Worm (Caenorhabditis elegans) whole organism, mixed stage, embryonic: ENCODE measurements around the gene ZK180.7.

Experiments used
- M03D4.4 ChIP-seq: sonication (generic microtip); optimal IDR thresholded peaks from 2 replicates; lab custom pipeline; 2017; ENCODE audit warnings: mild to moderate bottlenecking, missing genetic modification characterization, missing compliant biosample characterization
- bed-3 ChIP-seq: fragments of 200-800 bp; sonication (Bioruptor generic); optimal IDR thresholded peaks from 3 replicates; lab custom pipeline; 2018; ENCODE audit warnings: mild to moderate bottlenecking, missing genetic modification characterization, moderate library complexity, missing compliant biosample characterization
- blmp-1 ChIP-seq: fragments of 150-350 bp; optimal IDR thresholded peaks from 2 replicates; lab custom pipeline; 2014; ENCODE audit warnings: missing biosample characterization, missing genetic modification characterization
- ceh-39 ChIP-seq: fragments of 150-350 bp; optimal IDR thresholded peaks from 2 replicates; lab custom pipeline; 2014; ENCODE audit warnings: missing biosample characterization, missing genetic modification characterization
- ceh-43 ChIP-seq: fragments of 200-800 bp; sonication (Bioruptor generic); optimal IDR thresholded peaks from 2 replicates; lab custom pipeline; 2018; ENCODE audit warnings: mild to moderate bottlenecking, missing genetic modification characterization, moderate library complexity, missing compliant biosample characterization
- ceh-83 ChIP-seq: fragments of 200-800 bp; sonication (Bioruptor generic); optimal IDR thresholded peaks from 2 replicates; lab custom pipeline; 2018; ENCODE audit warnings: mild to moderate bottlenecking, missing genetic modification characterization, missing compliant biosample characterization
- ces-1 ChIP-seq: fragments of 150-350 bp; optimal IDR thresholded peaks from 2 replicates; lab custom pipeline; 2014; ENCODE audit warnings: missing biosample characterization, missing genetic modification reagents, missing genetic modification characterization
- cnd-1 ChIP-seq: fragments of 200-800 bp; sonication (Bioruptor generic); optimal IDR thresholded peaks from 2 replicates; lab custom pipeline; 2018; ENCODE audit warnings: mild to moderate bottlenecking, missing genetic modification characterization, missing compliant biosample characterization
- drap-1 ChIP-seq: fragments of 200-800 bp; sonication (Bioruptor generic); optimal IDR thresholded peaks from 3 replicates; lab custom pipeline; 2018; ENCODE audit warnings: mild to moderate bottlenecking, missing genetic modification characterization, missing compliant biosample characterization
- elt-1 ChIP-seq: sonication (generic microtip); optimal IDR thresholded peaks from 2 replicates; lab custom pipeline; 2017; ENCODE audit warnings: missing genetic modification characterization, mild to moderate bottlenecking, missing compliant biosample characterization, antibody characterized with exemption, moderate library complexity, borderline replicate concordance; ENCODE audit not compliant: insufficient read depth
- elt-3 ChIP-seq: fragments of 150-350 bp; optimal IDR thresholded peaks from 2 replicates; lab custom pipeline; 2014; ENCODE audit warnings: missing biosample characterization, missing genetic modification characterization
- flh-1 ChIP-seq: fragments of 200-800 bp; sonication (Bioruptor generic); optimal IDR thresholded peaks from 2 replicates; lab custom pipeline; 2018; ENCODE audit warnings: mild to moderate bottlenecking, missing genetic modification characterization, moderate library complexity, missing compliant biosample characterization
- ham-2 ChIP-seq: fragments of 200-800 bp; sonication (Bioruptor generic); optimal IDR thresholded peaks from 2 replicates; lab custom pipeline; 2018; ENCODE audit warnings: mild to moderate bottlenecking, missing genetic modification characterization, missing compliant biosample characterization
- hlh-1 ChIP-seq: fragments of 150-350 bp; optimal IDR thresholded peaks from 2 replicates; lab custom pipeline; 2014; ENCODE audit warnings: missing biosample characterization, missing genetic modification reagents, missing genetic modification characterization
- lin-13 ChIP-seq: fragments of 150-350 bp; optimal IDR thresholded peaks from 2 replicates; lab custom pipeline; 2014; ENCODE audit warnings: missing biosample characterization, missing genetic modification characterization
- lin-32 ChIP-seq: fragments of 200-800 bp; sonication (Bioruptor generic); optimal IDR thresholded peaks from 2 replicates; lab custom pipeline; 2018; ENCODE audit warnings: mild to moderate bottlenecking, missing genetic modification characterization, missing compliant biosample characterization
- lsy-2 ChIP-seq: fragments of 150-350 bp; optimal IDR thresholded peaks from 2 replicates; lab custom pipeline; 2014; ENCODE audit warnings: missing biosample characterization, missing genetic modification characterization
- mab-5 ChIP-seq: fragments of 150-350 bp; optimal IDR thresholded peaks from 2 replicates; lab custom pipeline; 2014; ENCODE audit warnings: missing biosample characterization, missing genetic modification characterization
- mep-1 ChIP-seq: fragments of 150-350 bp; optimal IDR thresholded peaks from 2 replicates; lab custom pipeline; 2017; ENCODE audit warnings: missing biosample characterization, missing genetic modification reagents, missing genetic modification characterization, inconsistent platforms
- mls-2 ChIP-seq: sonication (generic microtip); optimal IDR thresholded peaks from 2 replicates; lab custom pipeline; 2016; ENCODE audit warnings: mild to moderate bottlenecking, missing genetic modification characterization, moderate library complexity, missing compliant biosample characterization
- nhr-12 ChIP-seq: fragments of 150-350 bp; optimal IDR thresholded peaks from 2 replicates; lab custom pipeline; 2014; ENCODE audit warnings: missing biosample characterization, missing genetic modification characterization
- nhr-2 ChIP-seq: fragments of 150-350 bp; optimal IDR thresholded peaks from 2 replicates; lab custom pipeline; 2014; ENCODE audit warnings: missing biosample characterization, missing genetic modification characterization
- nhr-237 ChIP-seq: fragments of 150-350 bp; optimal IDR thresholded peaks from 2 replicates; lab custom pipeline; 2014; ENCODE audit warnings: missing biosample characterization, missing genetic modification characterization
- nhr-28 ChIP-seq: fragments of 150-350 bp; optimal IDR thresholded peaks from 2 replicates; lab custom pipeline; 2014; ENCODE audit warnings: missing biosample characterization, missing genetic modification characterization
- nhr-76 ChIP-seq: sonication (generic microtip); optimal IDR thresholded peaks from 2 replicates; lab custom pipeline; 2017; ENCODE audit warnings: missing biosample characterization, missing genetic modification characterization
- pha-4 ChIP-seq: fragments of 150-350 bp; optimal IDR thresholded peaks from 2 replicates; lab custom pipeline; 2018; ENCODE audit warnings: missing biosample characterization, missing genetic modification reagents, missing genetic modification characterization
- sem-2 ChIP-seq: fragments of 200-800 bp; sonication (Bioruptor generic); optimal IDR thresholded peaks from 2 replicates; lab custom pipeline; 2018; ENCODE audit warnings: mild to moderate bottlenecking, missing genetic modification characterization, missing compliant biosample characterization
- snpc-4 ChIP-seq: fragments of 150-350 bp; optimal IDR thresholded peaks from 2 replicates; lab custom pipeline; 2014; ENCODE audit warnings: missing biosample characterization, missing genetic modification characterization
- sptf-1 ChIP-seq: sonication (generic microtip); optimal IDR thresholded peaks from 2 replicates; lab custom pipeline; 2017; ENCODE audit warnings: mild to moderate bottlenecking, missing genetic modification characterization, moderate library complexity, missing compliant biosample characterization
- tbx-8 ChIP-seq: fragments of 200-800 bp; sonication (Bioruptor generic); optimal IDR thresholded peaks from 2 replicates; lab custom pipeline; 2018; ENCODE audit warnings: mild to moderate bottlenecking, missing genetic modification characterization, moderate library complexity, missing compliant biosample characterization
- unc-120 ChIP-seq: sonication (generic microtip); optimal IDR thresholded peaks from 2 replicates; lab custom pipeline; 2017; ENCODE audit warnings: missing genetic modification characterization, missing compliant biosample characterization; ENCODE audit not compliant: poor library complexity, severe bottlenecking
- unc-39 ChIP-seq: fragments of 150-350 bp; optimal IDR thresholded peaks from 2 replicates; lab custom pipeline; 2014; ENCODE audit warnings: missing biosample characterization, missing genetic modification characterization
- unc-62 ChIP-seq: fragments of 150-350 bp; optimal IDR thresholded peaks from 2 replicates; lab custom pipeline; 2014; ENCODE audit warnings: missing biosample characterization, missing genetic modification reagents, missing genetic modification characterization
- zip-8 ChIP-seq: fragments of 150-350 bp; optimal IDR thresholded peaks from 2 replicates; lab custom pipeline; 2014; ENCODE audit warnings: missing biosample characterization, missing genetic modification characterization
- ztf-11 ChIP-seq: fragments of 150-350 bp; optimal IDR thresholded peaks from 2 replicates; lab custom pipeline; 2014; ENCODE audit warnings: missing biosample characterization, missing genetic modification characterization

ZK180.7 gene

DNA sequence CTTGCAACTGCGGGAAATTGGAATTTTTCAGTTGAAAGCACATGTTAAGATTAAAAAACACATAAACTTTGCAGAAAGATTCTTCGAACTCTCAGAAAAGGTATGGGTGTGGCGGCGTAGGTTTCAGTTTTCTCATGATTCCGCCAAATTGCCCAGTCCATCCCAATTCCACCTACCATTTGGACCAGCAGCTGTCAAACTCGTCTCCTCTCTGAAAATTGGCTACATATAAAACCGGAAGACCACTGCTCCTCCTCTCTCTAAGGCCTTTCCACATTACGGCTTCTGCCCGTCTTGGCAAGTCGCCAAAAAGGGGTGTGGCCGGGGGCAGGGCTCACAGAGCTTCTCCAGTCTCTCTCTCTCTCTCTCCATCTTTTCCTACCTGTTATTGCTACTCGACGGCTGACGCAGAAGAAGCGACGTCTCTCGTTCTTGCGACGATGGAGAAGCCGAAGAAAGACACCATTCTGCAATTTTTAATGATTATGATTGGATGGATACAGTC is at the start of gene ZK180.7:
Gene ZK180.7, plus strand, starts transcription at position 395 of the 505 bp plus-strand sequence.
- TF ChIP-seq pha-4 (tag; lab: Kevin White, UChicago) (no peak), mls-2 (no peak), ceh-83 (GFP tag; lab: Kevin White, UChicago) (no peak), cnd-1 (no peak), nhr-76 (tag; lab: Kevin White, UChicago) (no peak), zip-8 (tag; lab: Kevin White, UChicago) (no peak), nhr-2 (tag; lab: Kevin White, UChicago) (no peak), ceh-39 (tag; lab: Kevin White, UChicago) (no peak), unc-39 (no peak), lin-32 (GFP tag; lab: Kevin White, UChicago) (no peak), ztf-11 (tag; lab: Kevin White, UChicago) (no peak), nhr-28 (tag; lab: Kevin White, UChicago) (no peak), ces-1 (GFP tag; lab: Kevin White, UChicago) (no peak), hlh-1 (tag; lab: Kevin White, UChicago) (no peak), ham-2 (no peak), mab-5 (tag; lab: Kevin White, UChicago) (no peak), flh-1 (no peak), mep-1 (no peak), unc-62 (GFP tag; lab: Kevin White, UChicago) (no peak)

- TF ChIP-seq hlh-1 (tag; lab: Kevin White, UChicago), result no peak
- peak; percentile 28 for TF ChIP-seq elt-1 (tag; lab: Kevin White, UChicago)
- TF ChIP-seq, all 35 proteins: peak for 1
These were observed 49.3 kb upstream of the ZK180.7 start, which contains the start of gene fbxb-75 for ce11 chrIV:4441077-4441476. TSS of gene fbxb-75 (minus strand) at chrIV:4441177.

ce11 chrIV:4445711-4446290 is 44.5 kb upstream of the ZK180.7 start, which contains the start of the genes wapl-1 and htz-1:
TSS of gene wapl-1 (minus strand) at chrIV:4445740.
TSS of gene htz-1 (plus strand) at chrIV:4446216.
- peak; percentile 78 for TF ChIP-seq unc-62 (GFP tag; lab: Kevin White, UChicago)
- peak; percentile 96 for TF ChIP-seq pha-4 (tag; lab: Kevin White, UChicago)
- no peak for TF ChIP-seq flh-1
- peak; percentile 90 for TF ChIP-seq ceh-39 (tag; lab: Kevin White, UChicago)
- TF ChIP-seq bed-3 (GFP tag; lab: Kevin White, UChicago), result no peak
- peak; percentile 87 for TF ChIP-seq nhr-237
- no peak for TF ChIP-seq sem-2 (GFP tag; lab: Kevin White, UChicago)
- TF ChIP-seq hlh-1 (tag; lab: Kevin White, UChicago), result peak; percentile 67
- peak; percentile 96 for TF ChIP-seq mep-1
- TF ChIP-seq lsy-2 (tag; lab: Kevin White, UChicago), result peak; percentile 99
- no peak for TF ChIP-seq ceh-43
- peak; percentile 52 for TF ChIP-seq mls-2
- peak; percentile 32 for TF ChIP-seq drap-1
- peak; percentile 96 for TF ChIP-seq lin-13 (tag; lab: Kevin White, UChicago)
- TF ChIP-seq ceh-83 (GFP tag; lab: Kevin White, UChicago), result peak; percentile 33
- TF ChIP-seq unc-120 (tag; lab: Kevin White, UChicago), result peak; percentile 46
- peak; percentile 63 for TF ChIP-seq nhr-2 (tag; lab: Kevin White, UChicago)
- TF ChIP-seq mab-5 (tag; lab: Kevin White, UChicago), result no peak
- no peak for TF ChIP-seq ham-2
- peak; percentile 70 for TF ChIP-seq ces-1 (GFP tag; lab: Kevin White, UChicago)
- no peak for TF ChIP-seq elt-1 (tag; lab: Kevin White, UChicago)
- peak; percentile 61 for TF ChIP-seq sptf-1 (tag; lab: Kevin White, UChicago)
- TF ChIP-seq lin-32 (GFP tag; lab: Kevin White, UChicago), result peak; percentile 30
- peak; percentile 44 for TF ChIP-seq cnd-1

- TF ChIP-seq unc-62 (GFP tag; lab: Kevin White, UChicago) (no peak), ces-1 (GFP tag; lab: Kevin White, UChicago) (peak; percentile 40), sem-2 (GFP tag; lab: Kevin White, UChicago) (no peak), lin-13 (tag; lab: Kevin White, UChicago) (no peak), M03D4.4 (tag; lab: Kevin White, UChicago) (no peak), nhr-2 (tag; lab: Kevin White, UChicago) (no peak), nhr-28 (tag; lab: Kevin White, UChicago) (no peak), sptf-1 (tag; lab: Kevin White, UChicago) (no peak), mab-5 (tag; lab: Kevin White, UChicago) (no peak), elt-3 (tag; lab: Kevin White, UChicago) (no peak), ceh-83 (GFP tag; lab: Kevin White, UChicago) (no peak), drap-1 (no peak), tbx-8 (GFP tag; lab: Kevin White, UChicago) (no peak), mep-1 (no peak), nhr-237 (no peak), bed-3 (GFP tag; lab: Kevin White, UChicago) (no peak), lin-32 (GFP tag; lab: Kevin White, UChicago) (no peak), flh-1 (no peak), ham-2 (no peak), nhr-76 (tag; lab: Kevin White, UChicago) (no peak), unc-120 (tag; lab: Kevin White, UChicago) (peak; percentile 3), blmp-1 (tag; lab: Kevin White, UChicago) (no peak), lsy-2 (tag; lab: Kevin White, UChicago) (peak; percentile 6), elt-1 (tag; lab: Kevin White, UChicago) (no peak), mls-2 (no peak), nhr-12 (tag; lab: Kevin White, UChicago) (no peak), ztf-11 (tag; lab: Kevin White, UChicago) (no peak), pha-4 (tag; lab: Kevin White, UChicago) (no peak), unc-39 (no peak), snpc-4 (tag; lab: Kevin White, UChicago) (no peak), zip-8 (tag; lab: Kevin White, UChicago) (no peak), ceh-43 (no peak), ceh-39 (tag; lab: Kevin White, UChicago) (no peak), cnd-1 (no peak), hlh-1 (tag; lab: Kevin White, UChicago) (peak; percentile 10)
These were observed 43.5 kb upstream of the ZK180.7 start for ce11 chrIV:4446884-4447283.
